Fruit fly (Drosophila melanogaster) whole organism, embryonic: ENCODE measurements around the gene CG14618.

Source experiments
- BtbVII ChIP-seq: fragments of 200-800 bp; sonication (Bioruptor generic); optimal IDR thresholded peaks from 3 replicates; lab custom pipeline; 2017; ENCODE audit warnings: missing biosample characterization, mild to moderate bottlenecking, missing genetic modification characterization
- Bteb2 ChIP-seq: fragments of 200-800 bp; sonication (Bioruptor generic); optimal IDR thresholded peaks from 2 replicates; lab custom pipeline; 2016; ENCODE audit warnings: missing biosample characterization, missing genetic modification characterization
- CG10147 ChIP-seq: fragments of 200-800 bp; sonication (Bioruptor generic); optimal IDR thresholded peaks from 2 replicates; lab custom pipeline; 2019; ENCODE audit warnings: missing biosample characterization, mild to moderate bottlenecking, missing genetic modification characterization, moderate library complexity
- CG10267 ChIP-seq: fragments of 200-800 bp; sonication (Bioruptor generic); optimal IDR thresholded peaks from 2 replicates; lab custom pipeline; 2018; ENCODE audit warnings: missing biosample characterization, mild to moderate bottlenecking, missing genetic modification characterization, moderate library complexity
- CG10543 ChIP-seq: fragments of 200-800 bp; sonication (Bioruptor generic); optimal IDR thresholded peaks from 3 replicates; lab custom pipeline; 2017; ENCODE audit warnings: missing biosample characterization, mild to moderate bottlenecking, missing genetic modification characterization, moderate library complexity
- CG12071 ChIP-seq: fragments of 200-800 bp; sonication (Bioruptor generic); optimal IDR thresholded peaks from 3 replicates; lab custom pipeline; 2018; ENCODE audit warnings: missing biosample characterization, mild to moderate bottlenecking, missing genetic modification characterization
- CG12659 ChIP-seq: fragments of 200-800 bp; sonication (Bioruptor generic); optimal IDR thresholded peaks from 3 replicates; lab custom pipeline; 2017; ENCODE audit warnings: mild to moderate bottlenecking, missing biosample characterization, missing genetic modification reagents, missing genetic modification characterization
- CG13424 ChIP-seq: fragments of 200-800 bp; sonication (Bioruptor generic); optimal IDR thresholded peaks from 2 replicates; lab custom pipeline; 2019; ENCODE audit warnings: missing biosample characterization, mild to moderate bottlenecking, missing genetic modification characterization, moderate library complexity
- CG13775 ChIP-seq: fragments of 200-800 bp; sonication (Bioruptor generic); optimal IDR thresholded peaks from 3 replicates; lab custom pipeline; 2017; ENCODE audit warnings: missing biosample characterization, mild to moderate bottlenecking, missing genetic modification characterization
- CG13894 ChIP-seq: fragments of 200-800 bp; sonication (Bioruptor generic); optimal IDR thresholded peaks from 3 replicates; lab custom pipeline; 2018; ENCODE audit warnings: missing biosample characterization, mild to moderate bottlenecking, missing genetic modification characterization, moderate library complexity
- CG14710 ChIP-seq: fragments of 200-800 bp; sonication (Bioruptor generic); optimal IDR thresholded peaks from 3 replicates; lab custom pipeline; 2019; ENCODE audit warnings: missing biosample characterization, mild to moderate bottlenecking, missing genetic modification characterization, moderate library complexity
- CG14965 ChIP-seq: fragments of 200-800 bp; sonication (Bioruptor generic); optimal IDR thresholded peaks from 2 replicates; lab custom pipeline; 2016; ENCODE audit warnings: missing biosample characterization, missing genetic modification characterization, borderline replicate concordance
- CG1603 ChIP-seq: fragments of 200-800 bp; sonication (Bioruptor generic); optimal IDR thresholded peaks from 2 replicates; lab custom pipeline; 2019; ENCODE audit warnings: missing biosample characterization, mild to moderate bottlenecking, missing genetic modification characterization, moderate library complexity
- CG16813 ChIP-seq: fragments of 200-800 bp; sonication (Bioruptor generic); IDR thresholded peaks from 3 replicates; pipeline ENCODE4 v1.3.6; 2022; ENCODE audit warnings: missing biosample characterization, missing genetic modification characterization; ENCODE audit not compliant: partially characterized antibody
- CG17361 ChIP-seq: fragments of 200-800 bp; sonication (Bioruptor generic); IDR thresholded peaks from 3 replicates; pipeline ENCODE4 v1.3.6; 2022; ENCODE audit warnings: missing biosample characterization, missing genetic modification characterization
- CG18764 ChIP-seq: fragments of 200-800 bp; sonication (Bioruptor generic); optimal IDR thresholded peaks from 3 replicates; lab custom pipeline; 2016; ENCODE audit warnings: missing biosample characterization, missing genetic modification characterization
- CG2116 ChIP-seq: fragments of 200-800 bp; sonication (Bioruptor generic); optimal IDR thresholded peaks from 3 replicates; lab custom pipeline; 2018; ENCODE audit warnings: missing biosample characterization, mild to moderate bottlenecking, missing genetic modification characterization
- CG3847 ChIP-seq: fragments of 200-800 bp; sonication (Bioruptor generic); IDR thresholded peaks from 2 replicates; pipeline ENCODE4 v1.3.6; 2022; ENCODE audit warnings: missing biosample characterization, missing genetic modification characterization
- CG8765 ChIP-seq: fragments of 200-800 bp; sonication (Bioruptor generic); IDR thresholded peaks from 2 replicates; pipeline ENCODE4 v1.3.6; 2022; ENCODE audit warnings: missing biosample characterization, missing genetic modification characterization
- CG9437 ChIP-seq: fragments of 200-800 bp; sonication (Bioruptor generic); optimal IDR thresholded peaks from 2 replicates; lab custom pipeline; 2018; ENCODE audit warnings: missing biosample characterization, mild to moderate bottlenecking, missing genetic modification characterization
- CG9727 ChIP-seq: fragments of 200-800 bp; sonication (Bioruptor generic); optimal IDR thresholded peaks from 3 replicates; lab custom pipeline; 2017; ENCODE audit warnings: missing biosample characterization, mild to moderate bottlenecking, missing genetic modification characterization
- Dek ChIP-seq: fragments of 200-800 bp; sonication (Bioruptor generic); optimal IDR thresholded peaks from 3 replicates; lab custom pipeline; 2019; ENCODE audit warnings: missing biosample characterization, mild to moderate bottlenecking, missing genetic modification characterization, moderate library complexity
- E2f2 ChIP-seq: fragments of 200-800 bp; sonication (Bioruptor generic); IDR thresholded peaks from 2 replicates; pipeline ENCODE4 v1.3.6; 2022; ENCODE audit warnings: missing biosample characterization, missing genetic modification characterization
- HLH4C ChIP-seq: fragments of 200-800 bp; sonication (Bioruptor generic); IDR thresholded peaks from 3 replicates; pipeline ENCODE4 v1.3.6; 2022; ENCODE audit warnings: missing biosample characterization, missing genetic modification characterization; ENCODE audit not compliant: partially characterized antibody
- HmgZ ChIP-seq: fragments of 200-800 bp; sonication (Bioruptor generic); optimal IDR thresholded peaks from 2 replicates; lab custom pipeline; 2018; ENCODE audit warnings: missing biosample characterization, mild to moderate bottlenecking, missing genetic modification characterization
- Lpt ChIP-seq: fragments of >200 bp; optimal IDR thresholded peaks from 2 replicates; lab custom pipeline; 2018; ENCODE audit warnings: missing biosample characterization, missing genetic modification characterization
- MBD-R2 ChIP-seq: fragments of 200-800 bp; sonication (Bioruptor generic); IDR thresholded peaks from 2 replicates; pipeline ENCODE4 v1.3.6; 2022; ENCODE audit warnings: missing biosample characterization, missing genetic modification characterization
- Scr ChIP-seq: fragments of 200-800 bp; sonication (Bioruptor generic); IDR thresholded peaks from 2 replicates; pipeline ENCODE4 v1.3.6; 2022; ENCODE audit warnings: missing biosample characterization, missing genetic modification characterization; ENCODE audit not compliant: partially characterized antibody
- amos ChIP-seq: fragments of 200-800 bp; sonication (Bioruptor generic); IDR thresholded peaks from 2 replicates; pipeline ENCODE4 v1.3.6; 2022; ENCODE audit warnings: missing biosample characterization, missing genetic modification characterization; ENCODE audit not compliant: partially characterized antibody
- croc ChIP-seq: fragments of 200-800 bp; sonication (Bioruptor generic); conservative IDR thresholded peaks from 3 replicates; pipeline ENCODE4 v1.3.6; 2022; ENCODE audit warnings: missing biosample characterization, missing genetic modification characterization
- cwo ChIP-seq: fragments of 200-800 bp; sonication (Bioruptor generic); optimal IDR thresholded peaks from 3 replicates; lab custom pipeline; 2017; ENCODE audit warnings: missing biosample characterization, missing genetic modification characterization, mild to moderate bottlenecking, moderate library complexity, missing genetic modification reagents
- danr ChIP-seq: fragments of 200-800 bp; sonication (Bioruptor generic); IDR thresholded peaks from 2 replicates; pipeline ENCODE4 v1.3.6; 2022; ENCODE audit warnings: missing biosample characterization, missing genetic modification characterization
- grau ChIP-seq: fragments of 200-800 bp; optimal IDR thresholded peaks from 3 replicates; lab custom pipeline; 2019; ENCODE audit warnings: missing biosample characterization, mild to moderate bottlenecking, missing genetic modification characterization, moderate library complexity
- inv ChIP-seq: fragments of 200-800 bp; sonication (Bioruptor generic); IDR thresholded peaks from 2 replicates; pipeline ENCODE4 v1.3.6; 2022; ENCODE audit warnings: missing biosample characterization, missing genetic modification characterization; ENCODE audit not compliant: partially characterized antibody
- lola ChIP-seq, 3 experiments: fragments of >200 bp in 2 of 3; fragments of 200-800 bp in 1 of 3; sonication (Bioruptor generic) in 1 of 3; optimal IDR thresholded peaks; 2 replicates each; lab custom pipeline; 2017 to 2019; ENCODE audit warnings: missing biosample characterization in 3 of 3, missing genetic modification characterization in 3 of 3, mild to moderate bottlenecking in 1 of 3, moderate library complexity in 1 of 3
- luna ChIP-seq: fragments of 200-800 bp; sonication (Bioruptor generic); optimal IDR thresholded peaks from 2 replicates; lab custom pipeline; 2016; ENCODE audit warnings: missing biosample characterization, missing genetic modification characterization
- pan ChIP-seq, 4 experiments: fragments of >200 bp in 3 of 4; fragments of 200-800 bp in 1 of 4; sonication (Bioruptor generic) in 1 of 4; optimal IDR thresholded peaks in 3 of 4; IDR thresholded peaks in 1 of 4; 2 replicates each; pipeline versions ENCODE4 v1.3.6 to Lab custom; 2017 to 2022; ENCODE audit warnings: missing biosample characterization in 2 of 4, missing genetic modification characterization in 2 of 4, mixed read lengths in 1 of 4
- psq ChIP-seq: fragments of 200-800 bp; sonication (Bioruptor generic); optimal IDR thresholded peaks from 2 replicates; lab custom pipeline; 2017; ENCODE audit warnings: missing biosample characterization, missing genetic modification characterization
- pzg ChIP-seq: fragments of 200-800 bp; sonication (Bioruptor generic); optimal IDR thresholded peaks from 3 replicates; lab custom pipeline; 2018; ENCODE audit warnings: missing biosample characterization, mild to moderate bottlenecking, missing genetic modification characterization, moderate library complexity
- sima ChIP-seq: fragments of 200-800 bp; sonication (Bioruptor generic); optimal IDR thresholded peaks from 2 replicates; lab custom pipeline; 2016; ENCODE audit warnings: missing biosample characterization, missing genetic modification characterization
- so ChIP-seq: fragments of 200-800 bp; sonication (Bioruptor generic); IDR thresholded peaks from 3 replicates; pipeline ENCODE4 v1.3.6; 2022; ENCODE audit warnings: missing biosample characterization, missing genetic modification characterization
- ssp ChIP-seq: fragments of 200-800 bp; sonication (Bioruptor generic); IDR thresholded peaks from 2 replicates; pipeline ENCODE4 v1.3.6; 2022; ENCODE audit warnings: missing biosample characterization, missing genetic modification characterization
- stwl ChIP-seq: fragments of 200-800 bp; sonication (Bioruptor generic); optimal IDR thresholded peaks from 3 replicates; lab custom pipeline; 2018; ENCODE audit warnings: missing biosample characterization, mild to moderate bottlenecking, missing genetic modification characterization, moderate library complexity
- trh ChIP-seq: fragments of 200-800 bp; sonication (Bioruptor generic); optimal IDR thresholded peaks from 2 replicates; lab custom pipeline; 2016; ENCODE audit warnings: missing biosample characterization, missing genetic modification characterization

The CG14618 gene

dm6 chrX:22443518-22443917, 30.0 kb upstream of the CG14618 start (continued):
- TF ChIP-seq cwo (GFP tag; lab: Kevin White, UChicago): no peak
- no peak for TF ChIP-seq croc
- TF ChIP-seq, all 482 proteins: peak for 32

dm6 chrX:22443954-22444910, 29.3 kb upstream of the CG14618 start, which contains the start of gene CG14621:
TSS of gene CG14621 (plus strand) at chrX:22444227.
- TF ChIP-seq trh (GFP tag; lab: Kevin White, UChicago) (no peak), CG12071 (GFP tag; lab: Kevin White, UChicago) (no peak), CG12659 (GFP tag; lab: Kevin White, UChicago) (peak; percentile 16), CG17361 (GFP tag; lab: Robert Waterston, UW) (0 out of 3 replicates have a peak, but pooled peaks have one; percentile 19), HLH4C (GFP tag; lab: Robert Waterston, UW) (0 out of 3 replicates have a peak, but pooled peaks have one; percentile 33), CG14710 (peak; percentile 24), CG1603 (tag; lab: Kevin White, UChicago) (peak; percentile 91), pzg (peak; percentile 29), CG3847 (GFP tag; lab: Robert Waterston, UW) (no peak), BtbVII (GFP tag; lab: Kevin White, UChicago) (no peak), CG9437 (GFP tag; lab: Kevin White, UChicago) (no peak), lola (GFP tag; optimal IDR thresholded peaks at IDR 0.05; lab: Kevin White, UChicago) (peak in 1 of 3 experiments; percentile 41), MBD-R2 (GFP tag; lab: Robert Waterston, UW) (peak; percentile 48; the same call in 1 of the 2 replicates), CG13894 (tag; lab: Kevin White, UChicago) (no peak), E2f2 (GFP tag; lab: Robert Waterston, UW) (peak; percentile 38), CG13424 (tag; lab: Kevin White, UChicago) (peak; percentile 17), HmgZ (tag; lab: Kevin White, UChicago) (no peak), Scr (GFP tag; lab: Robert Waterston, UW) (peak; percentile 47; the same call in 1 of the 2 replicates), Dek (tag; lab: Kevin White, UChicago) (no peak), CG13775 (GFP tag; lab: Kevin White, UChicago) (no peak), pan (optimal IDR thresholded peaks at IDR 0.05; lab: Kevin White, UChicago) (no peak), pan (GFP tag; optimal IDR thresholded peaks at IDR 0.05 in 1 of 2, IDR thresholded peaks at IDR 0.05 in 1 of 2) (peak in 1 of 2 experiments; percentile 42), Bteb2 (GFP tag; lab: Kevin White, UChicago) (no peak), CG9727 (peak; percentile 8), so (GFP tag; lab: Robert Waterston, UW) (no peak), CG2116 (GFP tag; lab: Kevin White, UChicago) (peak; percentile 42), stwl (tag; lab: Kevin White, UChicago) (peak; percentile 41), sima (no peak), CG14965 (GFP tag; lab: Kevin White, UChicago) (no peak), Lpt (no peak), danr (GFP tag; lab: Robert Waterston, UW) (no peak), CG18764 (GFP tag; lab: Kevin White, UChicago) (peak; percentile 51), psq (GFP tag; lab: Kevin White, UChicago) (no peak), luna (no peak), amos (GFP tag; lab: Robert Waterston, UW) (peak; percentile 20; the same call in 1 of the 2 replicates), CG8765 (GFP tag; lab: Robert Waterston, UW) (no peak), CG10267 (tag; lab: Kevin White, UChicago) (peak; percentile 50), grau (tag; lab: Kevin White, UChicago) (no peak), inv (GFP tag; lab: Robert Waterston, UW) (peak; percentile 29; the same call in 1 of the 2 replicates), CG10543 (GFP tag; lab: Kevin White, UChicago) (peak; percentile 2), ssp (peak; percentile 60), CG16813 (peak; percentile 38; the same call in 1 of the 3 replicates), CG10147 (GFP tag; lab: Kevin White, UChicago) (no peak)
